Fruit fly (Drosophila melanogaster) whole organism, embryonic: ENCODE results near the gene CG14647.

Source experiments
- Bgb ChIP-seq: fragments of 200-800 bp; sonication (Bioruptor generic); IDR thresholded peaks from 2 replicates; pipeline ENCODE4 v1.3.6; 2022; ENCODE audit warnings: missing biosample characterization, missing genetic modification characterization; ENCODE audit not compliant: partially characterized antibody
- Blimp-1 ChIP-seq: fragments of 200-800 bp; sonication (Bioruptor generic); optimal IDR thresholded peaks from 3 replicates; lab custom pipeline; 2018; ENCODE audit warnings: missing biosample characterization, missing genetic modification characterization, mild to moderate bottlenecking, moderate library complexity, missing genetic modification reagents
- CG11398 ChIP-seq: fragments of 200-800 bp; sonication (Bioruptor generic); optimal IDR thresholded peaks from 2 replicates; lab custom pipeline; 2016; ENCODE audit warnings: missing biosample characterization, missing genetic modification characterization
- CG12391 ChIP-seq: fragments of 200-800 bp; sonication (Bioruptor generic); optimal IDR thresholded peaks from 3 replicates; lab custom pipeline; 2018; ENCODE audit warnings: missing biosample characterization, mild to moderate bottlenecking, missing genetic modification characterization, moderate library complexity
- CG12659 ChIP-seq: fragments of 200-800 bp; sonication (Bioruptor generic); optimal IDR thresholded peaks from 3 replicates; lab custom pipeline; 2017; ENCODE audit warnings: mild to moderate bottlenecking, missing biosample characterization, missing genetic modification reagents, missing genetic modification characterization
- CG13894 ChIP-seq: fragments of 200-800 bp; sonication (Bioruptor generic); optimal IDR thresholded peaks from 3 replicates; lab custom pipeline; 2018; ENCODE audit warnings: missing biosample characterization, mild to moderate bottlenecking, missing genetic modification characterization, moderate library complexity
- CG14441 ChIP-seq: fragments of 200-800 bp; sonication (Bioruptor generic); IDR thresholded peaks from 2 replicates; pipeline ENCODE4 v1.3.6; 2022; ENCODE audit warnings: missing biosample characterization, missing genetic modification characterization
- CG14710 ChIP-seq: fragments of 200-800 bp; sonication (Bioruptor generic); optimal IDR thresholded peaks from 3 replicates; lab custom pipeline; 2019; ENCODE audit warnings: missing biosample characterization, mild to moderate bottlenecking, missing genetic modification characterization, moderate library complexity
- CG15073 ChIP-seq: fragments of 200-800 bp; sonication (Bioruptor generic); optimal IDR thresholded peaks from 2 replicates; lab custom pipeline; 2016; ENCODE audit warnings: missing biosample characterization, missing genetic modification characterization
- CG15514 ChIP-seq: fragments of 200-800 bp; sonication (Bioruptor generic); optimal IDR thresholded peaks from 3 replicates; lab custom pipeline; 2017; ENCODE audit warnings: missing biosample characterization, missing genetic modification characterization, mild to moderate bottlenecking, moderate library complexity, missing genetic modification reagents
- CG15601 ChIP-seq: fragments of 200-800 bp; sonication (Bioruptor generic); optimal IDR thresholded peaks from 3 replicates; lab custom pipeline; 2019; ENCODE audit warnings: missing biosample characterization, mild to moderate bottlenecking, missing genetic modification characterization, moderate library complexity
- CG17568 ChIP-seq: fragments of 200-800 bp; sonication (Bioruptor generic); optimal IDR thresholded peaks from 2 replicates; lab custom pipeline; 2018; ENCODE audit warnings: missing biosample characterization, mild to moderate bottlenecking, missing genetic modification characterization, moderate library complexity
- CG17829 ChIP-seq: fragments of 200-800 bp; optimal IDR thresholded peaks from 2 replicates; lab custom pipeline; 2019; ENCODE audit warnings: missing biosample characterization, mild to moderate bottlenecking, missing genetic modification characterization, moderate library complexity
- CG17912 ChIP-seq: fragments of 200-800 bp; sonication (Bioruptor generic); optimal IDR thresholded peaks from 2 replicates; lab custom pipeline; 2018; ENCODE audit warnings: missing biosample characterization, mild to moderate bottlenecking, missing genetic modification characterization
- CG1832 ChIP-seq: fragments of 200-800 bp; sonication (Bioruptor generic); optimal IDR thresholded peaks from 2 replicates; lab custom pipeline; 2017; ENCODE audit warnings: missing biosample characterization, mild to moderate bottlenecking, missing genetic modification characterization, inconsistent platforms
- CG18619 ChIP-seq: fragments of 200-800 bp; sonication (Bioruptor generic); optimal IDR thresholded peaks from 3 replicates; lab custom pipeline; 2017; ENCODE audit warnings: missing biosample characterization, mild to moderate bottlenecking, missing genetic modification characterization
- CG2116 ChIP-seq: fragments of 200-800 bp; sonication (Bioruptor generic); optimal IDR thresholded peaks from 3 replicates; lab custom pipeline; 2018; ENCODE audit warnings: missing biosample characterization, mild to moderate bottlenecking, missing genetic modification characterization
- CG30020 ChIP-seq: fragments of 200-800 bp; optimal IDR thresholded peaks from 2 replicates; lab custom pipeline; 2019; ENCODE audit warnings: missing biosample characterization, mild to moderate bottlenecking, missing genetic modification characterization, moderate library complexity
- CG34224 ChIP-seq: fragments of 200-800 bp; sonication (Bioruptor generic); IDR thresholded peaks from 3 replicates; pipeline ENCODE4 v1.3.6; 2022; ENCODE audit warnings: missing biosample characterization, missing genetic modification characterization; ENCODE audit not compliant: partially characterized antibody
- CG7839 ChIP-seq: fragments of 200-800 bp; sonication (Bioruptor generic); optimal IDR thresholded peaks from 3 replicates; lab custom pipeline; 2018; ENCODE audit warnings: missing biosample characterization, mild to moderate bottlenecking, missing genetic modification characterization, moderate library complexity
- CG8290 ChIP-seq, 3 experiments: fragments of 200-800 bp; sonication (Bioruptor generic); optimal IDR thresholded peaks; 2 replicates each; lab custom pipeline; 2016 to 2019; ENCODE audit warnings: missing biosample characterization in 3 of 3, missing genetic modification characterization in 3 of 3, mild to moderate bottlenecking in 2 of 3, moderate library complexity in 1 of 3
- CG8924 ChIP-seq: fragments of 200-800 bp; optimal IDR thresholded peaks from 3 replicates; lab custom pipeline; 2019; ENCODE audit warnings: missing biosample characterization, mild to moderate bottlenecking, missing genetic modification characterization, moderate library complexity
- CTCF ChIP-seq: fragments of 200-800 bp; sonication (Bioruptor generic); optimal IDR thresholded peaks from 2 replicates; lab custom pipeline; 2017; ENCODE audit warnings: missing biosample characterization, mild to moderate bottlenecking, missing genetic modification characterization, moderate library complexity
- Dp ChIP-seq: fragments of 200-800 bp; sonication (Bioruptor generic); optimal IDR thresholded peaks from 2 replicates; lab custom pipeline; 2018; ENCODE audit warnings: missing biosample characterization, mild to moderate bottlenecking, missing genetic modification characterization, moderate library complexity
- Ets97D ChIP-seq: fragments of 200-800 bp; sonication (Bioruptor generic); optimal IDR thresholded peaks from 3 replicates; lab custom pipeline; 2016; ENCODE audit warnings: missing biosample characterization, missing genetic modification characterization
- Fer1 ChIP-seq: fragments of 200-800 bp; sonication (Bioruptor generic); optimal IDR thresholded peaks from 2 replicates; lab custom pipeline; 2017; ENCODE audit warnings: missing biosample characterization, mild to moderate bottlenecking, missing genetic modification characterization
- Gug ChIP-seq: fragments of 200-800 bp; sonication (Bioruptor generic); IDR thresholded peaks from 4 replicates; pipeline ENCODE4 v1.3.6; 2022; ENCODE audit warnings: missing biosample characterization, missing genetic modification characterization
- HLH3B ChIP-seq: fragments of 200-800 bp; sonication (Bioruptor generic); IDR thresholded peaks from 2 replicates; pipeline ENCODE4 v1.3.6; 2022; ENCODE audit warnings: missing biosample characterization, missing genetic modification characterization
- HLH4C ChIP-seq: fragments of 200-800 bp; sonication (Bioruptor generic); IDR thresholded peaks from 3 replicates; pipeline ENCODE4 v1.3.6; 2022; ENCODE audit warnings: missing biosample characterization, missing genetic modification characterization; ENCODE audit not compliant: partially characterized antibody
- Hmx ChIP-seq: fragments of 200-800 bp; sonication (Bioruptor generic); optimal IDR thresholded peaks from 2 replicates; lab custom pipeline; 2016; ENCODE audit warnings: missing biosample characterization, missing genetic modification characterization
- Hr78 ChIP-seq, 2 experiments: fragments of 200-800 bp in 1 of 2; fragments of >200 bp in 1 of 2; sonication (Bioruptor generic) in 1 of 2; optimal IDR thresholded peaks; 2 replicates each; lab custom pipeline; 2017 to 2019; ENCODE audit warnings: missing biosample characterization in 2 of 2, missing genetic modification characterization in 2 of 2, mild to moderate bottlenecking in 1 of 2, moderate library complexity in 1 of 2
- Lhr ChIP-seq: fragments of 200-800 bp; sonication (Bioruptor generic); optimal IDR thresholded peaks from 3 replicates; lab custom pipeline; 2017; ENCODE audit warnings: mild to moderate bottlenecking, missing biosample characterization, missing genetic modification reagents, missing genetic modification characterization
- MBD-R2 ChIP-seq: fragments of 200-800 bp; sonication (Bioruptor generic); IDR thresholded peaks from 2 replicates; pipeline ENCODE4 v1.3.6; 2022; ENCODE audit warnings: missing biosample characterization, missing genetic modification characterization
- MESR4 ChIP-seq: fragments of 200-800 bp; sonication (Bioruptor generic); optimal IDR thresholded peaks from 2 replicates; lab custom pipeline; 2018; ENCODE audit warnings: missing biosample characterization, mild to moderate bottlenecking, missing genetic modification characterization, moderate library complexity
- NK7.1 ChIP-seq: fragments of 200-800 bp; sonication (Bioruptor generic); optimal IDR thresholded peaks from 3 replicates; lab custom pipeline; 2016; ENCODE audit warnings: missing biosample characterization, missing genetic modification characterization
- Xrp1 ChIP-seq: fragments of 200-800 bp; sonication (Bioruptor generic); IDR thresholded peaks from 2 replicates; pipeline ENCODE4 v1.3.6; 2022; ENCODE audit warnings: missing biosample characterization, missing genetic modification characterization
- YL-1 ChIP-seq: fragments of 200-800 bp; sonication (Bioruptor generic); optimal IDR thresholded peaks from 3 replicates; lab custom pipeline; 2017; ENCODE audit warnings: missing biosample characterization, mild to moderate bottlenecking, missing genetic modification characterization
- bigmax ChIP-seq: fragments of 200-800 bp; sonication (Bioruptor generic); optimal IDR thresholded peaks from 2 replicates; lab custom pipeline; 2018; ENCODE audit warnings: missing biosample characterization, mild to moderate bottlenecking, missing genetic modification characterization
- caup ChIP-seq: fragments of 200-800 bp; sonication (Bioruptor generic); optimal IDR thresholded peaks from 3 replicates; lab custom pipeline; 2017; ENCODE audit warnings: missing biosample characterization, mild to moderate bottlenecking, missing genetic modification characterization, moderate library complexity; ENCODE audit not compliant: severe bottlenecking
- dmrt11E ChIP-seq: fragments of 200-800 bp; sonication (Bioruptor generic); optimal IDR thresholded peaks from 3 replicates; lab custom pipeline; 2018; ENCODE audit warnings: missing biosample characterization, mild to moderate bottlenecking, missing genetic modification characterization, moderate library complexity
- gfzf ChIP-seq: fragments of 200-800 bp; sonication (Bioruptor generic); optimal IDR thresholded peaks from 2 replicates; lab custom pipeline; 2016; ENCODE audit warnings: missing biosample characterization, mild to moderate bottlenecking, missing genetic modification characterization, moderate library complexity
- grau ChIP-seq: fragments of 200-800 bp; optimal IDR thresholded peaks from 3 replicates; lab custom pipeline; 2019; ENCODE audit warnings: missing biosample characterization, mild to moderate bottlenecking, missing genetic modification characterization, moderate library complexity
- hbn ChIP-seq: fragments of 200-800 bp; sonication (Bioruptor generic); IDR thresholded peaks from 2 replicates; pipeline ENCODE4 v1.3.6; 2022; ENCODE audit warnings: missing biosample characterization, missing genetic modification characterization; ENCODE audit not compliant: partially characterized antibody
- ind ChIP-seq: fragments of 200-800 bp; sonication (Bioruptor generic); optimal IDR thresholded peaks from 3 replicates; lab custom pipeline; 2016; ENCODE audit warnings: missing biosample characterization, missing genetic modification characterization
- inv ChIP-seq: fragments of 200-800 bp; sonication (Bioruptor generic); IDR thresholded peaks from 2 replicates; pipeline ENCODE4 v1.3.6; 2022; ENCODE audit warnings: missing biosample characterization, missing genetic modification characterization; ENCODE audit not compliant: partially characterized antibody
- sr ChIP-seq: fragments of 200-800 bp; sonication (Bioruptor generic); IDR thresholded peaks from 3 replicates; pipeline ENCODE4 v1.3.6; 2022; ENCODE audit warnings: missing biosample characterization, missing genetic modification characterization

CG14647 gene

DNA sequence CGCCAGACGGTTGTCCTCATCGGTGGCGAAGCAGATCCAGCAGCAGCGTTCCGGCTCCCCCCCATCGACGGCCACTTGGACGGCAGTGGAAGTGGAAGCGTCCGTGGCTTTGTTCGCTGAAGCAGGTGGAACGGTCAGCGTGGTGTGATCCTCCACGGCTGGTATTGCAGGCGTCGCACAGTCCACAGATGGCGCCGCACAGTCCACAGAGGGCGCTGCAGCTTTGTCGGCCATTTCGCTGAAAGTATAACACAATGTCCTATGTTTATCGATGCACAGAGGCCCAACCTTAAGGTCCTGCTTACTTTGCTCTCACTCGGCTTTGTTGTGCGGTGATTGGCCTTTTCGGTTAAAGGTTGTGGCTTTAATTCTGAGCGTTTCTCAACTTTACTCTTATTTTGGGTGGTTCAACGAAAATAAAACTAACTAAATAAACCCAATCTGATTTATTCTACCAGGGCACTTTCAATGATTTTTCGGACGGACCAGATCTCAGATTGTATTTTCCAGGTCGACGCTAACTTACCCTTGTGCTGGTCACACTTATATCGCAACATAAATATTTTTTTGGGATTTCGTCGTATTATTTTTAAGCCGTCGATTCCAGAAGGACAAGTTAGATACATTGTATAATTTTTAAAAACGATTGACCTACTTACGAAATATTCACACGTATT is 2.8 kb upstream of the CG14647 start, which contains the start of gene CG9855 (continued):
- TF ChIP-seq Ets97D (GFP tag; lab: Kevin White, UChicago): peak; percentile 45
- no peak for TF ChIP-seq inv (GFP tag; lab: Robert Waterston, UW)
- TF ChIP-seq CG17829 (tag; lab: Kevin White, UChicago): peak; percentile 50
- peak; percentile 33 for TF ChIP-seq CG13894 (tag; lab: Kevin White, UChicago)
- TF ChIP-seq Hmx (GFP tag; lab: Kevin White, UChicago): no peak
- 0 out of 3 replicates have a peak, but pooled peaks have one; percentile 33 for TF ChIP-seq CG34224 (GFP tag; lab: Robert Waterston, UW)
- peak; percentile 8 for TF ChIP-seq Fer1 (GFP tag; lab: Kevin White, UChicago)
- no peak for TF ChIP-seq ind (GFP tag; lab: Kevin White, UChicago)
- TF ChIP-seq Bgb (GFP tag; lab: Robert Waterston, UW): peak; percentile 13; the same call in 1 of the 2 replicates
- TF ChIP-seq CG17912 (GFP tag; lab: Kevin White, UChicago): no peak
- TF ChIP-seq Blimp-1 (GFP tag; lab: Kevin White, UChicago): peak; percentile 34
- no peak for TF ChIP-seq NK7.1
- TF ChIP-seq gfzf (GFP tag; lab: Kevin White, UChicago): peak; percentile 94
- TF ChIP-seq CG14441 (GFP tag; lab: Robert Waterston, UW): no peak
- TF ChIP-seq Xrp1: no peak
- TF ChIP-seq YL-1 (GFP tag; lab: Kevin White, UChicago): peak; percentile 79
- peak; percentile 75 for TF ChIP-seq MESR4 (GFP tag; lab: Kevin White, UChicago)
- TF ChIP-seq CG8290 (GFP tag; optimal IDR thresholded peaks at IDR 0.05; lab: Kevin White, UChicago): peak; percentile 24
- peak in 1 of 2 experiments; percentile 20 for TF ChIP-seq CG8290 (tag; optimal IDR thresholded peaks at IDR 0.05; lab: Kevin White, UChicago)
- peak; percentile 43 for TF ChIP-seq Dp (GFP tag; lab: Kevin White, UChicago)
- TF ChIP-seq CG1832: no peak
- no peak for TF ChIP-seq sr (GFP tag; lab: Robert Waterston, UW)
- no peak for TF ChIP-seq CG17568 (GFP tag; lab: Kevin White, UChicago)
- peak; percentile 40 for TF ChIP-seq CG2116 (GFP tag; lab: Kevin White, UChicago)
- TF ChIP-seq CG15514: peak; percentile 62
- peak; percentile 39 for TF ChIP-seq CG8924 (tag; lab: Kevin White, UChicago)
- peak; percentile 91 for TF ChIP-seq CTCF
- peak; percentile 37 for TF ChIP-seq CG15601 (tag; lab: Kevin White, UChicago)

dm6 chr3R:4399810-4400496 is 357 bp upstream of the CG14647 start:
- TF ChIP-seq grau (tag; lab: Kevin White, UChicago): peak; percentile 30
- peak; percentile 5 for TF ChIP-seq Lhr (GFP tag; lab: Kevin White, UChicago)
- peak; percentile 52 for TF ChIP-seq CG12659 (GFP tag; lab: Kevin White, UChicago)
- no peak for TF ChIP-seq caup (GFP tag; lab: Kevin White, UChicago)
- peak; percentile 40 for TF ChIP-seq dmrt11E (tag; lab: Kevin White, UChicago)
- no peak for TF ChIP-seq bigmax (GFP tag; lab: Kevin White, UChicago)
- peak; percentile 69 for TF ChIP-seq MBD-R2 (GFP tag; lab: Robert Waterston, UW)
- peak; percentile 48 for TF ChIP-seq CG12391 (tag; lab: Kevin White, UChicago)
- peak in 1 of 2 experiments; percentile 37 for TF ChIP-seq Hr78 (GFP tag; optimal IDR thresholded peaks at IDR 0.05; lab: Kevin White, UChicago)
- TF ChIP-seq HLH4C (GFP tag; lab: Robert Waterston, UW): peak; percentile 49; the same call in 2 of the 3 replicates
- peak; percentile 45 for TF ChIP-seq CG7839 (tag; lab: Kevin White, UChicago)
- no peak for TF ChIP-seq CG15073
- no peak for TF ChIP-seq CG18619 (GFP tag; lab: Kevin White, UChicago)
- TF ChIP-seq HLH3B (GFP tag; lab: Robert Waterston, UW): peak; percentile 7; the same call in 1 of the 2 replicates
- no peak for TF ChIP-seq CTCF
- peak; percentile 99 for TF ChIP-seq CG30020
- 0 out of 2 replicates have a peak, but pooled peaks have one; percentile 46 for TF ChIP-seq hbn (GFP tag; lab: Robert Waterston, UW)
- peak; percentile 73 for TF ChIP-seq CG14710 (tag; lab: Kevin White, UChicago)
- TF ChIP-seq Gug (GFP tag; lab: Robert Waterston, UW): 0 out of 4 replicates have a peak, but pooled peaks have one; percentile 29
- TF ChIP-seq CG11398 (GFP tag; lab: Kevin White, UChicago): no peak
